Worm (Caenorhabditis elegans) whole organism, L4/young adult: Measurements from ENCODE around the gene F33E11.2.

Experiments
- W03F9.2 ChIP-seq: fragments of 150-350 bp; optimal IDR thresholded peaks from 2 replicates; lab custom pipeline; 2014; ENCODE audit warnings: missing biosample characterization, missing genetic modification characterization
- dao-5 ChIP-seq: sonication (generic microtip); optimal IDR thresholded peaks from 2 replicates; lab custom pipeline; 2016; ENCODE audit warnings: missing genotype, missing genetic modification characterization, moderate library complexity, missing compliant biosample characterization

- TF ChIP-seq dao-5 (tag; lab: Kevin White, UChicago) (no peak), W03F9.2 (tag; lab: Kevin White, UChicago) (no peak)
Observed at ce11 chrV:343546-343945, 45.8 kb downstream of the F33E11.2 start.
